Fruit fly (Drosophila melanogaster) whole organism, embryonic: ENCODE measurements around the gene NK7.1.

Experiments used
- Antp ChIP-seq: fragments of 200-800 bp; sonication (Bioruptor generic); optimal IDR thresholded peaks from 3 replicates; lab custom pipeline; 2016; ENCODE audit warnings: missing biosample characterization, missing genetic modification characterization
- Bdp1 ChIP-seq: fragments of 200-800 bp; sonication (Bioruptor generic); optimal IDR thresholded peaks from 3 replicates; lab custom pipeline; 2016; ENCODE audit warnings: missing biosample characterization, missing genetic modification characterization
- CG15073 ChIP-seq: fragments of 200-800 bp; sonication (Bioruptor generic); optimal IDR thresholded peaks from 2 replicates; lab custom pipeline; 2016; ENCODE audit warnings: missing biosample characterization, missing genetic modification characterization
- CG16813 ChIP-seq: fragments of 200-800 bp; sonication (Bioruptor generic); IDR thresholded peaks from 3 replicates; pipeline ENCODE4 v1.3.6; 2022; ENCODE audit warnings: missing biosample characterization, missing genetic modification characterization; ENCODE audit not compliant: partially characterized antibody
- CG17186 ChIP-seq: fragments of 200-800 bp; sonication (Bioruptor generic); optimal IDR thresholded peaks from 3 replicates; lab custom pipeline; 2017; ENCODE audit warnings: missing biosample characterization, missing genetic modification reagents, missing genetic modification characterization
- CG2120 ChIP-seq: fragments of 200-800 bp; sonication (Bioruptor generic); optimal IDR thresholded peaks from 3 replicates; lab custom pipeline; 2016; ENCODE audit warnings: missing biosample characterization, missing genetic modification characterization
- CG30431 ChIP-seq: fragments of 200-800 bp; sonication (Bioruptor generic); optimal IDR thresholded peaks from 2 replicates; lab custom pipeline; 2017; ENCODE audit warnings: missing biosample characterization, missing genetic modification characterization
- CG31388 ChIP-seq: fragments of 200-800 bp; sonication (Bioruptor generic); optimal IDR thresholded peaks from 2 replicates; lab custom pipeline; 2016; ENCODE audit warnings: missing biosample characterization, missing genetic modification characterization
- CG32772 ChIP-seq: fragments of 200-800 bp; sonication (Bioruptor generic); IDR thresholded peaks from 2 replicates; pipeline ENCODE4 v1.3.6; 2022; ENCODE audit warnings: missing biosample characterization, missing genetic modification characterization
- CG34224 ChIP-seq: fragments of 200-800 bp; sonication (Bioruptor generic); IDR thresholded peaks from 3 replicates; pipeline ENCODE4 v1.3.6; 2022; ENCODE audit warnings: missing biosample characterization, missing genetic modification characterization; ENCODE audit not compliant: partially characterized antibody
- CG4328 ChIP-seq: fragments of 200-800 bp; sonication (Bioruptor generic); optimal IDR thresholded peaks from 3 replicates; lab custom pipeline; 2017; ENCODE audit warnings: missing biosample characterization, missing genetic modification reagents, missing genetic modification characterization
- CG6254 ChIP-seq: fragments of 200-800 bp; sonication (Bioruptor generic); optimal IDR thresholded peaks from 3 replicates; lab custom pipeline; 2017; ENCODE audit warnings: mild to moderate bottlenecking, missing biosample characterization, missing genetic modification reagents, missing genetic modification characterization
- CG8924 ChIP-seq: fragments of 200-800 bp; optimal IDR thresholded peaks from 3 replicates; lab custom pipeline; 2019; ENCODE audit warnings: missing biosample characterization, mild to moderate bottlenecking, missing genetic modification characterization, moderate library complexity
- CG9609 ChIP-seq: fragments of 200-800 bp; sonication (Bioruptor generic); optimal IDR thresholded peaks from 3 replicates; lab custom pipeline; 2016; ENCODE audit warnings: missing biosample characterization, missing genetic modification characterization
- CG9817 ChIP-seq: fragments of 200-800 bp; sonication (Bioruptor generic); optimal IDR thresholded peaks from 2 replicates; lab custom pipeline; 2018; ENCODE audit warnings: missing biosample characterization, mild to moderate bottlenecking, missing genetic modification characterization, moderate library complexity
- CoRest ChIP-seq: fragments of 200-800 bp; sonication (Bioruptor generic); optimal IDR thresholded peaks from 3 replicates; lab custom pipeline; 2018; ENCODE audit warnings: missing biosample characterization, mild to moderate bottlenecking, missing genetic modification characterization, moderate library complexity
- Deaf1 ChIP-seq: fragments of 200-800 bp; optimal IDR thresholded peaks from 3 replicates; lab custom pipeline; 2019; ENCODE audit warnings: missing biosample characterization, mild to moderate bottlenecking, missing genetic modification characterization, moderate library complexity
- Dip3 ChIP-seq: fragments of 200-800 bp; sonication (Bioruptor generic); optimal IDR thresholded peaks from 3 replicates; lab custom pipeline; 2016; ENCODE audit warnings: missing biosample characterization, missing genetic modification characterization
- Doc3 ChIP-seq: fragments of 200-800 bp; sonication (Bioruptor generic); IDR thresholded peaks from 3 replicates; pipeline ENCODE4 v1.3.6; 2022; ENCODE audit warnings: missing biosample characterization, missing genetic modification characterization; ENCODE audit not compliant: partially characterized antibody
- Ets97D ChIP-seq: fragments of 200-800 bp; sonication (Bioruptor generic); optimal IDR thresholded peaks from 3 replicates; lab custom pipeline; 2016; ENCODE audit warnings: missing biosample characterization, missing genetic modification characterization
- Fer1 ChIP-seq: fragments of 200-800 bp; sonication (Bioruptor generic); optimal IDR thresholded peaks from 2 replicates; lab custom pipeline; 2017; ENCODE audit warnings: missing biosample characterization, mild to moderate bottlenecking, missing genetic modification characterization
- Mes4 ChIP-seq: fragments of 200-800 bp; sonication (Bioruptor generic); optimal IDR thresholded peaks from 2 replicates; lab custom pipeline; 2016; ENCODE audit warnings: missing biosample characterization, missing genetic modification characterization
- NC2α ChIP-seq: fragments of 200-800 bp; sonication (Bioruptor generic); optimal IDR thresholded peaks from 2 replicates; lab custom pipeline; 2016; ENCODE audit warnings: missing biosample characterization, missing genetic modification characterization
- Nf-YC ChIP-seq: fragments of 200-800 bp; optimal IDR thresholded peaks from 3 replicates; lab custom pipeline; 2019; ENCODE audit warnings: missing biosample characterization, mild to moderate bottlenecking, missing genetic modification characterization, moderate library complexity
- Optix ChIP-seq: fragments of 200-800 bp; sonication (Bioruptor generic); IDR thresholded peaks from 3 replicates; pipeline ENCODE4 v1.3.6; 2022; ENCODE audit warnings: missing biosample characterization, missing genetic modification characterization
- Sin3A ChIP-seq: fragments of >200 bp; optimal IDR thresholded peaks from 2 replicates; lab custom pipeline; 2018
- ap ChIP-seq: fragments of 200-800 bp; sonication (Bioruptor generic); IDR thresholded peaks from 2 replicates; pipeline ENCODE4 v1.3.6; 2022; ENCODE audit warnings: missing biosample characterization, missing genetic modification characterization
- az2 ChIP-seq: fragments of 200-800 bp; sonication (Bioruptor generic); optimal IDR thresholded peaks from 3 replicates; lab custom pipeline; 2016; ENCODE audit warnings: missing biosample characterization, missing genetic modification characterization
- bsh ChIP-seq, 2 experiments: fragments of 200-800 bp; sonication (Bioruptor generic); optimal IDR thresholded peaks; 2 replicates each; lab custom pipeline; 2017 to 2018; ENCODE audit warnings: mild to moderate bottlenecking in 2 of 2, missing biosample characterization in 2 of 2, missing genetic modification characterization in 2 of 2, moderate library complexity in 1 of 2
- cg ChIP-seq: fragments of 200-800 bp; sonication (Bioruptor generic); optimal IDR thresholded peaks from 3 replicates; lab custom pipeline; 2019; ENCODE audit warnings: missing biosample characterization, mild to moderate bottlenecking, missing genetic modification characterization, moderate library complexity
- chn ChIP-seq: fragments of 200-800 bp; sonication (Bioruptor generic); optimal IDR thresholded peaks from 2 replicates; lab custom pipeline; 2016; ENCODE audit warnings: missing biosample characterization, missing genetic modification characterization
- ftz-f1 ChIP-seq: fragments of 200-800 bp; sonication (Bioruptor generic); optimal IDR thresholded peaks from 2 replicates; lab custom pipeline; 2016; ENCODE audit warnings: missing biosample characterization, missing genetic modification characterization
- hb ChIP-seq: fragments of 200-800 bp; sonication (Bioruptor generic); IDR thresholded peaks from 3 replicates; pipeline ENCODE4 v1.3.6; 2022; ENCODE audit warnings: missing biosample characterization, missing genetic modification characterization; ENCODE audit not compliant: partially characterized antibody
- jumu ChIP-seq: fragments of 200-800 bp; sonication (Bioruptor generic); optimal IDR thresholded peaks from 3 replicates; lab custom pipeline; 2016; ENCODE audit warnings: missing biosample characterization, missing genetic modification characterization
- kni ChIP-seq: fragments of 200-800 bp; sonication (Bioruptor generic); optimal IDR thresholded peaks from 3 replicates; lab custom pipeline; 2017; ENCODE audit warnings: mild to moderate bottlenecking, missing biosample characterization, missing genetic modification reagents, missing genetic modification characterization
- nerfin-1 ChIP-seq: fragments of 200-800 bp; sonication (Bioruptor generic); optimal IDR thresholded peaks from 3 replicates; lab custom pipeline; 2019; ENCODE audit warnings: missing biosample characterization, mild to moderate bottlenecking, missing genetic modification characterization, moderate library complexity
- odd ChIP-seq: fragments of 200-800 bp; sonication (Bioruptor generic); optimal IDR thresholded peaks from 2 replicates; lab custom pipeline; 2017; ENCODE audit warnings: missing biosample characterization, mild to moderate bottlenecking, missing genetic modification characterization
- row ChIP-seq: fragments of 200-800 bp; sonication (Bioruptor generic); IDR thresholded peaks from 3 replicates; pipeline ENCODE4 v1.3.6; 2022; ENCODE audit warnings: missing biosample characterization, missing genetic modification characterization
- seq ChIP-seq: fragments of 200-800 bp; sonication (Bioruptor generic); IDR thresholded peaks from 2 replicates; pipeline ENCODE4 v1.3.6; 2022; ENCODE audit warnings: missing biosample characterization, missing genetic modification characterization
- sima ChIP-seq: fragments of 200-800 bp; sonication (Bioruptor generic); optimal IDR thresholded peaks from 2 replicates; lab custom pipeline; 2016; ENCODE audit warnings: missing biosample characterization, missing genetic modification characterization
- sqz ChIP-seq: fragments of 200-800 bp; sonication (Bioruptor generic); optimal IDR thresholded peaks from 3 replicates; lab custom pipeline; 2018; ENCODE audit warnings: missing biosample characterization, mild to moderate bottlenecking, missing genetic modification characterization
- tgo ChIP-seq: fragments of 200-800 bp; sonication (Bioruptor generic); IDR thresholded peaks from 3 replicates; pipeline ENCODE4 v1.3.6; 2022; ENCODE audit warnings: missing biosample characterization, missing genetic modification characterization
- yki ChIP-seq: fragments of >200 bp; optimal IDR thresholded peaks from 3 replicates; lab custom pipeline; 2018
- zfh1 ChIP-seq: fragments of 200-800 bp; sonication (Bioruptor generic); IDR thresholded peaks from 3 replicates; pipeline ENCODE4 v1.3.6; 2022; ENCODE audit warnings: missing biosample characterization, missing genetic modification characterization

The NK7.1 gene

DNA sequence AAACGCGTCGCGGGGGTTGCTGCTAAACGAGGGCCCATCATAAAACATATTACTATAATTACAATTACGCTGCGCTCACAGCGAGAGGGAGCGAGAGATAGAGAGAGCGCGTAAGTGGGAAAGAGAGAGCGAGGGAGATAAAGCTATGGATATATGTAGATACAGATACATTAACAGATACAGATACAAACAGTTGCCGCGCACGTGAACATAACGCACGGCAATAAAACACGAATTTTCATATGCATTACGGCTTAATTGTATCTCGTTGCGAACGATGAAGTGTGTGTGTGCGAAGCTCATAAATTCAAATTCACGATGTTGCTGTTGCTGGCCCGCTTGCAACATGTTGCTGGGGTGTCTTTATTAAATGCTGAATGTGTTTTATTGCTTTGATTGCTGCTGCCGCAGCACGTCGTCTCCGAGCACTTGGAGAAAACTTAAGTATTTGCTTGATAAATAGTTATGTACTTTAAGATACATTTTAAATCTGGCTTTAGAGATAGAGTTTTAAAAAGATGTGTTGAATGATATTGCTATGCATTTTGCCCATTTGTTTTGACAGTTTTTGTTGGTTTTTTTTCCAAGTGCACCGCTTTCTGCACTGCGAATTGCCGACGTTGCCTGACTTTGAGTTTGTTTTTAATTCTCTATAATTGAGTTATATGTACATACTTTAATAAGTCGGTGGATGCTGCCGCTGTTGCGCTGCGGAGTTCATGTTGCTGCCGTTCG is 2.4 kb downstream of the NK7.1 start (continued):
- TF ChIP-seq tgo: peak; percentile 90
- TF ChIP-seq CG31388: no peak
- TF ChIP-seq chn: peak; percentile 70
- peak; percentile 49 for TF ChIP-seq kni (GFP tag; lab: Kevin White, UChicago)
- TF ChIP-seq ap (GFP tag; lab: Robert Waterston, UW): peak; percentile 79
- peak; percentile 45 for TF ChIP-seq odd (GFP tag; lab: Kevin White, UChicago)
- peak; percentile 77 for TF ChIP-seq CoRest (tag; lab: Kevin White, UChicago)
- TF ChIP-seq Sin3A (lab: Kevin White, UChicago): no peak
- TF ChIP-seq hb (GFP tag; lab: Robert Waterston, UW): no peak
- TF ChIP-seq row (GFP tag; lab: Robert Waterston, UW): peak; percentile 89
- TF ChIP-seq CG15073: no peak
- 0 out of 3 replicates have a peak, but pooled peaks have one; percentile 6 for TF ChIP-seq CG34224 (GFP tag; lab: Robert Waterston, UW)
- peak; percentile 68 for TF ChIP-seq CG9609
- peak; percentile 46 for TF ChIP-seq Antp (GFP tag; lab: Kevin White, UChicago)
- TF ChIP-seq sqz (GFP tag; lab: Kevin White, UChicago): peak; percentile 7
- peak; percentile 90 for TF ChIP-seq seq (GFP tag; lab: Robert Waterston, UW)
- TF ChIP-seq bsh (GFP tag; optimal IDR thresholded peaks at IDR 0.05; lab: Kevin White, UChicago): peak; percentile 80 to 93
- peak; percentile 61 for TF ChIP-seq Bdp1 (GFP tag; lab: Kevin White, UChicago)
- TF ChIP-seq Doc3 (GFP tag; lab: Robert Waterston, UW): no peak
- peak; percentile 62 for TF ChIP-seq CG9817 (tag; lab: Kevin White, UChicago)
- peak; percentile 80 for TF ChIP-seq zfh1 (GFP tag; lab: Robert Waterston, UW)
- TF ChIP-seq CG4328 (GFP tag; lab: Kevin White, UChicago): peak; percentile 2
- TF ChIP-seq NC2α: peak; percentile 47
- TF ChIP-seq cg (GFP tag; lab: Kevin White, UChicago): peak; percentile 73
- peak; percentile 53 for TF ChIP-seq Fer1 (GFP tag; lab: Kevin White, UChicago)
- peak; percentile 57 for TF ChIP-seq CG6254 (GFP tag; lab: Kevin White, UChicago)
- TF ChIP-seq Mes4 (GFP tag; lab: Kevin White, UChicago): peak; percentile 68
- TF ChIP-seq Dip3 (GFP tag; lab: Kevin White, UChicago): peak; percentile 72
- peak; percentile 34 for TF ChIP-seq Ets97D (GFP tag; lab: Kevin White, UChicago)
- TF ChIP-seq nerfin-1 (tag; lab: Kevin White, UChicago): no peak
- TF ChIP-seq CG17186 (GFP tag; lab: Kevin White, UChicago): peak; percentile 1
- TF ChIP-seq CG32772 (GFP tag; lab: Robert Waterston, UW): peak; percentile 75
- peak; percentile 85 for TF ChIP-seq CG2120 (GFP tag; lab: Kevin White, UChicago)
- no peak for TF ChIP-seq CG16813
- TF ChIP-seq jumu (GFP tag; lab: Kevin White, UChicago): peak; percentile 65
- peak; percentile 86 for TF ChIP-seq az2 (GFP tag; lab: Kevin White, UChicago)
- no peak for TF ChIP-seq ftz-f1
- TF ChIP-seq yki: peak; percentile 10
- peak; percentile 81 for TF ChIP-seq Optix (GFP tag; lab: Robert Waterston, UW)
- TF ChIP-seq CG30431 (GFP tag; lab: Kevin White, UChicago): peak; percentile 53
- TF ChIP-seq Nf-YC (tag; lab: Kevin White, UChicago): no peak
- TF ChIP-seq CG8924 (tag; lab: Kevin White, UChicago): peak; percentile 29
- TF ChIP-seq sima (GFP tag; lab: Kevin White, UChicago): peak; percentile 27
- no peak for TF ChIP-seq Deaf1 (tag; lab: Kevin White, UChicago)
